Worm (Caenorhabditis elegans) whole organism, L4 larva: Measurements from ENCODE around the gene ZK666.15.

Experiments
- D1046.2 ChIP-seq: fragments of 200-800 bp; sonication (Bioruptor generic); IDR thresholded peaks from 2 replicates; pipeline ENCODE4 v1.3.6; 2022; ENCODE audit warnings: missing genetic modification characterization, missing compliant biosample characterization
- F49E8.2 ChIP-seq: sonication (generic microtip); optimal IDR thresholded peaks from 2 replicates; lab custom pipeline; 2016; ENCODE audit warnings: missing compliant biosample characterization, mild to moderate bottlenecking, missing genetic modification characterization, borderline replicate concordance
- T20F7.1 ChIP-seq: fragments of 200-800 bp; sonication (Bioruptor generic); optimal IDR thresholded peaks from 2 replicates; lab custom pipeline; 2018; ENCODE audit warnings: mild to moderate bottlenecking, missing genetic modification characterization, missing compliant biosample characterization
- T26A8.4 ChIP-seq: fragments of 200-800 bp; sonication (Bioruptor generic); IDR thresholded peaks from 2 replicates; pipeline ENCODE4 v1.3.6; 2022; ENCODE audit warnings: missing genetic modification characterization, missing compliant biosample characterization
- Y48G9A.11 ChIP-seq: fragments of 200-800 bp; sonication (Bioruptor generic); IDR thresholded peaks from 2 replicates; pipeline ENCODE4 v1.3.6; 2022; ENCODE audit warnings: missing genetic modification reagents, missing genetic modification characterization, missing compliant biosample characterization
- Y5F2A.4 ChIP-seq: fragments of 200-800 bp; sonication (Bioruptor generic); optimal IDR thresholded peaks from 2 replicates; lab custom pipeline; 2018; ENCODE audit warnings: mild to moderate bottlenecking, missing genetic modification characterization, missing compliant biosample characterization
- ZK337.2 ChIP-seq: fragments of 200-800 bp; sonication (Bioruptor generic); IDR thresholded peaks from 2 replicates; pipeline ENCODE4 v1.3.6; 2022; ENCODE audit warnings: missing genetic modification reagents, missing genetic modification characterization, missing compliant biosample characterization
- ZK546.5 ChIP-seq, 2 experiments: sonication (generic microtip); optimal IDR thresholded peaks; 2 replicates each; lab custom pipeline; 2017; ENCODE audit warnings: missing biosample characterization in 2 of 2, missing genetic modification characterization in 2 of 2
- aha-1 ChIP-seq: fragments of 150-350 bp; peaks from one replicate; lab custom pipeline; 2014; ENCODE audit warnings: missing biosample characterization, missing genetic modification characterization
- ama-1 ChIP-seq: fragments of 150-350 bp; optimal IDR thresholded peaks from 2 replicates; lab custom pipeline; 2014; ENCODE audit warnings: inconsistent platforms, mixed read lengths
- ceh-20 ChIP-seq: fragments of 200-800 bp; sonication (Bioruptor generic); IDR thresholded peaks from 2 replicates; pipeline ENCODE4 v1.3.6; 2022; ENCODE audit warnings: missing genetic modification reagents, missing genetic modification characterization, missing compliant biosample characterization
- ceh-44 ChIP-seq: fragments of 200-800 bp; sonication (Bioruptor generic); IDR thresholded peaks from 2 replicates; pipeline ENCODE4 v1.3.6; 2022; ENCODE audit warnings: missing genetic modification reagents, missing genetic modification characterization, missing compliant biosample characterization
- ceh-82 ChIP-seq: sonication (generic microtip); optimal IDR thresholded peaks from 2 replicates; lab custom pipeline; 2017; ENCODE audit warnings: missing biosample characterization, missing genetic modification characterization
- daf-12 ChIP-seq: fragments of 150-350 bp; optimal IDR thresholded peaks from 2 replicates; lab custom pipeline; 2014; ENCODE audit warnings: missing biosample characterization, missing genetic modification reagents, missing genetic modification characterization
- daf-19 ChIP-seq: fragments of 200-800 bp; sonication (Bioruptor generic); conservative IDR thresholded peaks from 2 replicates; pipeline ENCODE4 v1.3.6; 2022; ENCODE audit warnings: missing genetic modification characterization, missing compliant biosample characterization
- dpl-1 ChIP-seq: fragments of 150-350 bp; optimal IDR thresholded peaks from 2 replicates; lab custom pipeline; 2014; ENCODE audit warnings: missing biosample characterization, missing genetic modification reagents, missing genetic modification characterization
- dve-1 ChIP-seq: sonication (generic microtip); optimal IDR thresholded peaks from 2 replicates; lab custom pipeline; 2017; ENCODE audit warnings: antibody characterized with exemption, mild to moderate bottlenecking, missing genetic modification characterization, missing compliant biosample characterization; ENCODE audit not compliant: insufficient read depth
- fos-1 ChIP-seq: fragments of 150-350 bp; optimal IDR thresholded peaks from 2 replicates; lab custom pipeline; 2014; ENCODE audit warnings: missing biosample characterization, missing genetic modification characterization
- gei-8 ChIP-seq: fragments of 200-800 bp; sonication (Bioruptor generic); optimal IDR thresholded peaks from 2 replicates; lab custom pipeline; 2018; ENCODE audit warnings: mild to moderate bottlenecking, missing genetic modification characterization, missing compliant biosample characterization
- hlh-11 ChIP-seq: fragments of 200-800 bp; sonication (Bioruptor generic); optimal IDR thresholded peaks from 2 replicates; lab custom pipeline; 2018; ENCODE audit warnings: mild to moderate bottlenecking, missing genetic modification characterization, missing compliant biosample characterization
- hlh-30 ChIP-seq: sonication (generic microtip); optimal IDR thresholded peaks from 2 replicates; lab custom pipeline; 2017; ENCODE audit warnings: antibody characterized with exemption, mild to moderate bottlenecking, missing genetic modification characterization, missing compliant biosample characterization; ENCODE audit not compliant: insufficient read depth
- hmg-1.1 ChIP-seq: fragments of 200-800 bp; sonication (Bioruptor generic); IDR thresholded peaks from 2 replicates; pipeline ENCODE4 v1.3.6; 2022; ENCODE audit warnings: missing genetic modification reagents, missing genetic modification characterization, missing compliant biosample characterization
- lim-7 ChIP-seq: fragments of 200-800 bp; sonication (Bioruptor generic); IDR thresholded peaks from 2 replicates; pipeline ENCODE4 v1.3.6; 2022; ENCODE audit warnings: missing genetic modification characterization, missing compliant biosample characterization
- lin-13 ChIP-seq: fragments of 150-350 bp; optimal IDR thresholded peaks from 2 replicates; lab custom pipeline; 2014; ENCODE audit warnings: missing biosample characterization, missing genetic modification reagents, missing genetic modification characterization
- lin-39 ChIP-seq: fragments of 150-350 bp; optimal IDR thresholded peaks from 2 replicates; lab custom pipeline; 2014; ENCODE audit warnings: missing biosample characterization, missing genetic modification reagents, missing genetic modification characterization
- lir-3 ChIP-seq: sonication (generic microtip); optimal IDR thresholded peaks from 2 replicates; lab custom pipeline; 2016; ENCODE audit warnings: mild to moderate bottlenecking, missing genetic modification characterization, missing compliant biosample characterization
- madf-5 ChIP-seq, 2 experiments: fragments of 200-800 bp; sonication (Bioruptor generic); IDR thresholded peaks; 2 replicates each; pipeline ENCODE4 v1.3.6; 2022; ENCODE audit warnings: missing compliant biosample characterization in 2 of 2, missing genetic modification characterization in 2 of 2
- mdl-1 ChIP-seq, 2 experiments: fragments of 150-350 bp in 1 of 2; sonication (generic microtip) in 1 of 2; optimal IDR thresholded peaks; 2 replicates each; lab custom pipeline; 2014 to 2017; ENCODE audit warnings: missing biosample characterization in 2 of 2, missing genetic modification characterization in 2 of 2
- mdt-29 ChIP-seq: fragments of 200-800 bp; sonication (Bioruptor generic); IDR thresholded peaks from 2 replicates; pipeline ENCODE4 v1.3.6; 2022; ENCODE audit warnings: missing genetic modification reagents, missing genetic modification characterization, missing compliant biosample characterization
- mxl-3 ChIP-seq: fragments of 200-800 bp; sonication (Bioruptor generic); optimal IDR thresholded peaks from 2 replicates; lab custom pipeline; 2018; ENCODE audit warnings: mild to moderate bottlenecking, missing genetic modification characterization, missing compliant biosample characterization
- nhr-10 ChIP-seq: fragments of 150-350 bp; optimal IDR thresholded peaks from 2 replicates; lab custom pipeline; 2014; ENCODE audit warnings: missing biosample characterization, missing genetic modification characterization
- nhr-11 ChIP-seq: fragments of 150-350 bp; optimal IDR thresholded peaks from 2 replicates; lab custom pipeline; 2014; ENCODE audit warnings: missing biosample characterization, missing genetic modification characterization
- nhr-111 ChIP-seq: fragments of 200-800 bp; sonication (Bioruptor generic); optimal IDR thresholded peaks from 2 replicates; lab custom pipeline; 2018; ENCODE audit warnings: mild to moderate bottlenecking, missing genetic modification characterization, missing compliant biosample characterization
- nhr-237 ChIP-seq: sonication (generic microtip); optimal IDR thresholded peaks from 2 replicates; lab custom pipeline; 2017; ENCODE audit warnings: missing biosample characterization, missing genetic modification characterization
- nhr-28 ChIP-seq: fragments of 150-350 bp; optimal IDR thresholded peaks from 2 replicates; lab custom pipeline; 2014; ENCODE audit warnings: missing biosample characterization, missing genetic modification characterization
- nhr-76 ChIP-seq: fragments of 150-350 bp; optimal IDR thresholded peaks from 2 replicates; lab custom pipeline; 2014; ENCODE audit warnings: missing biosample characterization, missing genetic modification characterization
- nhr-77 ChIP-seq: fragments of 150-350 bp; optimal IDR thresholded peaks from 2 replicates; lab custom pipeline; 2014; ENCODE audit warnings: missing biosample characterization, missing genetic modification characterization
- pqm-1 ChIP-seq: sonication (generic microtip); optimal IDR thresholded peaks from 2 replicates; lab custom pipeline; 2017; ENCODE audit warnings: missing biosample characterization, missing genetic modification characterization
- saeg-2 ChIP-seq: fragments of 200-800 bp; sonication (Bioruptor generic); IDR thresholded peaks from 2 replicates; pipeline ENCODE4 v1.3.6; 2022; ENCODE audit warnings: missing genetic modification reagents, missing genetic modification characterization, missing compliant biosample characterization
- sdz-12 ChIP-seq: fragments of 200-800 bp; sonication (Bioruptor generic); optimal IDR thresholded peaks from 2 replicates; lab custom pipeline; 2018; ENCODE audit warnings: mild to moderate bottlenecking, missing genetic modification characterization, missing compliant biosample characterization
- set-16 ChIP-seq: fragments of 200-800 bp; sonication (Bioruptor generic); IDR thresholded peaks from 2 replicates; pipeline ENCODE4 v1.3.6; 2022; ENCODE audit warnings: missing genetic modification reagents, missing genetic modification characterization, missing compliant biosample characterization
- snpc-4 ChIP-seq: fragments of 150-350 bp; optimal IDR thresholded peaks from 2 replicates; lab custom pipeline; 2014; ENCODE audit warnings: missing biosample characterization, missing genetic modification characterization
- unc-39 ChIP-seq: sonication (generic microtip); optimal IDR thresholded peaks from 2 replicates; lab custom pipeline; 2017; ENCODE audit warnings: missing biosample characterization, missing genetic modification characterization
- unc-62 ChIP-seq, 3 experiments: fragments of 150-350 bp in 1 of 3; sonication (generic microtip); optimal IDR thresholded peaks in 2 of 3; peaks in 1 of 3; 1 replicate in 1 of 3; 2 replicates in 2 of 3; lab custom pipeline; 2014 to 2017; ENCODE audit warnings: missing biosample characterization in 3 of 3, missing genetic modification characterization in 3 of 3, missing genetic modification reagents in 3 of 3, missing genotype in 1 of 3
- vab-7 ChIP-seq: fragments of 200-800 bp; sonication (Bioruptor generic); IDR thresholded peaks from 2 replicates; pipeline ENCODE4 v1.3.6; 2022; ENCODE audit warnings: missing genetic modification reagents, missing genetic modification characterization, missing compliant biosample characterization
- zag-1 ChIP-seq: fragments of 150-350 bp; optimal IDR thresholded peaks from 2 replicates; lab custom pipeline; 2014; ENCODE audit warnings: missing biosample characterization, missing genetic modification characterization
- zip-11 ChIP-seq: fragments of 200-800 bp; sonication (Bioruptor generic); IDR thresholded peaks from 2 replicates; pipeline ENCODE4 v1.3.6; 2022; ENCODE audit warnings: missing genetic modification characterization, missing compliant biosample characterization
- zip-2 ChIP-seq: fragments of 150-350 bp; optimal IDR thresholded peaks from 2 replicates; lab custom pipeline; 2014; ENCODE audit warnings: missing biosample characterization, missing genetic modification characterization
- ztf-11 ChIP-seq: fragments of 150-350 bp; optimal IDR thresholded peaks from 2 replicates; lab custom pipeline; 2014; ENCODE audit warnings: missing biosample characterization, missing genetic modification characterization

The ZK666.15 gene

DNA sequence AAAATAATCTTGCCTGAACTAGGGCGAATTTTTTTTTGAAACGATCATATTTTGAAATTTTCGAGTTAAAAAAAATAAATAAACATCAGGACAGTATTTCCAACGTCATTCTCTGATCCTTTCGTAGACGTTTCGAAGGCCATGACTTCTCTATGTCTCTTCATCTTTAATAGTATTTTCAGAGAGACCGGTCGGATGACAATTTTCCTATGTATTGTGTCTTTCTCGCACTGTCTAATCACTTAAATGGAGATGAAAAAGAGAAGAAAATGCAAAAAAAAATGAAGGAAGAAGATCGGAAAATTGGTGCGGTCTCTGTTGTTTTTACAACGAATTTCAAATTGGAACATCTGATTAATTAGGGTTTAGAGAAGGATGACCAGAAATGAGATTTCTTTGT is 38.3 kb downstream of the ZK666.15 start (continued):
- TF ChIP-seq mdl-1 (tag; optimal IDR thresholded peaks at IDR 0.05; lab: Kevin White, UChicago) (peak in 1 of 2 experiments; percentile 6), zip-11 (no peak), nhr-28 (tag; lab: Kevin White, UChicago) (peak; percentile 53), ztf-11 (tag; lab: Kevin White, UChicago) (no peak), ceh-44 (GFP tag; lab: Robert Waterston, UW) (no peak), lin-39 (tag; lab: Kevin White, UChicago) (no peak), dve-1 (tag; lab: Kevin White, UChicago) (peak; percentile 26), gei-8 (GFP tag; lab: Kevin White, UChicago) (no peak), nhr-11 (tag; lab: Kevin White, UChicago) (no peak), D1046.2 (GFP tag; lab: Robert Waterston, UW) (no peak), nhr-76 (no peak), daf-12 (tag; lab: Kevin White, UChicago) (no peak), hlh-11 (tag; lab: Kevin White, UChicago) (peak; percentile 50), unc-39 (tag; lab: Kevin White, UChicago) (no peak)

DNA sequence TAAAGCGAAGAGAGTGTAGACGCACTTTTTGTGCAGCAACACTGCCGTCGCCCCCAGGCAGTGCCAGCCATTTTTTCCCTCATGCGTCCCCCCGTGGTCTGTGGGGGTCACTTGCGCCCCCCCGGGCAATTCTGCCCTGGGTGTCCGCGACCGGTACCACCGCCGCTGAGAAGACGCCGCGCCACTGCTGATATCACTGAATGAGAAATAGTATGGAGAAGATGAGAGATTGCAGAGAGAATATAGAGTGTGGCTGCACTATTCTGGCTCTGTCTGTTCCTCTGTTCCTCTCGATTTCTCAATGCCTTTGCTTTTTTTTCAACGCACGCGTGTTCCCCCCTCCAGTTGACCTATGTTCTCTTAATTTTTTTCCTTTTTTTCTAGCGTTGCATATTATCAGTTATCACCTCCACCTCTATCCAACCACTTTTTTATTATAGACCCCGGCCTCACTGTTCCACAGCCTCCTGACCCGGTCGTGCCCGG is 40.9 kb downstream of the ZK666.15 start, which contains the start of gene mab-10:
TSS of gene mab-10 (plus strand) at position 436 of the 486 bp plus-strand sequence.
- TF ChIP-seq dpl-1 (GFP tag; lab: Kevin White, UChicago) (no peak), dve-1 (tag; lab: Kevin White, UChicago) (peak; percentile 67), saeg-2 (GFP tag; lab: Robert Waterston, UW) (no peak), sdz-12 (no peak), F49E8.2 (tag; lab: Kevin White, UChicago) (no peak), lir-3 (tag; lab: Kevin White, UChicago) (no peak), ceh-82 (no peak), mxl-3 (peak; percentile 83), set-16 (peak; percentile 98), Y48G9A.11 (GFP tag; lab: Robert Waterston, UW) (no peak), ZK337.2 (no peak), daf-19 (GFP tag; lab: Robert Waterston, UW) (no peak), nhr-77 (tag; lab: Kevin White, UChicago) (no peak), aha-1 (peak; percentile 73), ZK546.5 (tag; optimal IDR thresholded peaks at IDR 0.05; lab: Kevin White, UChicago) (no peak), T20F7.1 (GFP tag; lab: Kevin White, UChicago) (no peak), Y5F2A.4 (no peak), nhr-237 (tag; lab: Kevin White, UChicago) (no peak), zip-2 (tag; lab: Kevin White, UChicago) (no peak), snpc-4 (no peak), nhr-10 (tag; lab: Kevin White, UChicago) (no peak), hlh-11 (tag; lab: Kevin White, UChicago) (peak; percentile 90), nhr-28 (tag; lab: Kevin White, UChicago) (peak; percentile 64), lin-13 (GFP tag; lab: Kevin White, UChicago) (no peak), ceh-20 (GFP tag; lab: Robert Waterston, UW) (peak; percentile 46; the same call in 1 of the 2 replicates), nhr-111 (GFP tag; lab: Kevin White, UChicago) (no peak), hmg-1.1 (peak; percentile 78), T26A8.4 (GFP tag; lab: Robert Waterston, UW) (0 out of 2 replicates have a peak, but pooled peaks have one; percentile 47), ceh-44 (GFP tag; lab: Robert Waterston, UW) (no peak), hlh-30 (tag; lab: Kevin White, UChicago) (peak; percentile 85), mdt-29 (no peak), unc-62 (GFP tag; optimal IDR thresholded peaks at IDR 0.05 in 1 of 2; lab: Kevin White, UChicago) (no peak), unc-62 (tag; optimal IDR thresholded peaks at IDR 0.05; lab: Kevin White, UChicago) (no peak), zag-1 (tag; lab: Kevin White, UChicago) (no peak), pqm-1 (peak; percentile 15), nhr-76 (no peak), lim-7 (GFP tag; lab: Robert Waterston, UW) (0 out of 2 replicates have a peak, but pooled peaks have one; percentile 7), madf-5 (GFP tag; IDR thresholded peaks at IDR 0.05; lab: Robert Waterston, UW) (0 out of 4 replicates have a peak, but pooled peaks of 1 of the 2 experiments have one; percentile 25), fos-1 (no peak), unc-39 (tag; lab: Kevin White, UChicago) (no peak), ama-1 (lab: Kevin White, UChicago) (no peak), vab-7 (GFP tag; lab: Robert Waterston, UW) (0 out of 2 replicates have a peak, but pooled peaks have one; percentile 20)
